Fruit fly (Drosophila melanogaster): ENCODE results near the gene CG3213.

Gene CG3213

dm6 chr2L:3534227-3534842 lies 14.9 kb upstream of the CG3213 start (continued):
- TF ChIP-seq CG8388 (GFP tag; optimal IDR thresholded peaks at IDR 0.05) = peak; percentile 59
- TF ChIP-seq sr (GFP tag; IDR thresholded peaks at IDR 0.05) = 0 out of 3 replicates have a peak, but pooled peaks have one; percentile 16
- no peak for TF ChIP-seq ab (GFP tag; optimal IDR thresholded peaks at IDR 0.05)
- peak; percentile 10 for TF ChIP-seq zen (tag; optimal IDR thresholded peaks at IDR 0.05)
- TF ChIP-seq insv (GFP tag; optimal IDR thresholded peaks at IDR 0.05) = no peak
- peak; percentile 48 for TF ChIP-seq CG1602 (GFP tag; optimal IDR thresholded peaks at IDR 0.05)
- no peak for TF ChIP-seq CG10147 (GFP tag; optimal IDR thresholded peaks at IDR 0.05)
- TF ChIP-seq ind (GFP tag; optimal IDR thresholded peaks at IDR 0.05) = peak; percentile 47
- peak; percentile 48 for TF ChIP-seq CG4424 (GFP tag; optimal IDR thresholded peaks at IDR 0.05)
- peak; percentile 54; the same call in 1 of the 2 replicates for TF ChIP-seq esg (GFP tag; conservative IDR thresholded peaks at IDR 0.05)
- no peak for TF ChIP-seq sima (GFP tag; optimal IDR thresholded peaks at IDR 0.05)
- peak; percentile 79 for TF ChIP-seq vvl (GFP tag; IDR thresholded peaks at IDR 0.05)
- no peak for TF ChIP-seq gsb (GFP tag; IDR thresholded peaks at IDR 0.05)
- peak; percentile 85 for TF ChIP-seq Drgx (GFP tag; IDR thresholded peaks at IDR 0.05)
- peak; percentile 31 for TF ChIP-seq Hsf (GFP tag; optimal IDR thresholded peaks at IDR 0.05)
- TF ChIP-seq CG12744 (GFP tag; optimal IDR thresholded peaks at IDR 0.05) = no peak
- 0 out of 2 replicates have a peak, but pooled peaks have one; percentile 6 for TF ChIP-seq ssp (GFP tag; IDR thresholded peaks at IDR 0.05)
- TF ChIP-seq kay (GFP tag; optimal IDR thresholded peaks at IDR 0.05) = peak; percentile 0
- no peak for TF ChIP-seq grn (GFP tag; optimal IDR thresholded peaks at IDR 0.05)
- peak; percentile 31 for TF ChIP-seq repo (GFP tag; optimal IDR thresholded peaks at IDR 0.05)
- no peak for TF ChIP-seq hkb (optimal IDR thresholded peaks at IDR 0.05)
- TF ChIP-seq hkb (GFP tag; IDR thresholded peaks at IDR 0.05) = peak; percentile 47
- TF ChIP-seq CG2889 (GFP tag; IDR thresholded peaks at IDR 0.05) = 0 out of 3 replicates have a peak, but pooled peaks have one; percentile 10
- TF ChIP-seq lilli (GFP tag; optimal IDR thresholded peaks at IDR 0.05) = peak; percentile 44
- no peak for TF ChIP-seq trh (GFP tag; optimal IDR thresholded peaks at IDR 0.05)
- TF ChIP-seq chm (GFP tag; IDR thresholded peaks at IDR 0.05) = no peak; the same call in 1 of the 2 replicates
- peak; percentile 34 for TF ChIP-seq CG10654 (GFP tag; optimal IDR thresholded peaks at IDR 0.05)
- TF ChIP-seq disco-r (GFP tag; optimal IDR thresholded peaks at IDR 0.05) = no peak
- TF ChIP-seq H2.0 (GFP tag; IDR thresholded peaks at IDR 0.05) = peak; percentile 58; the same call in 1 of the 2 replicates
- TF ChIP-seq dimm (GFP tag; IDR thresholded peaks at IDR 0.05) = no peak
- TF ChIP-seq CG6689 (GFP tag; IDR thresholded peaks at IDR 0.05) = peak; percentile 46
- TF ChIP-seq dmrt99B (tag; optimal IDR thresholded peaks at IDR 0.05) = peak; percentile 77
- TF ChIP-seq Sox100B (GFP tag; optimal IDR thresholded peaks at IDR 0.05) = peak; percentile 51
- peak; percentile 91 for TF ChIP-seq z (GFP tag; IDR thresholded peaks at IDR 0.05)
- peak; percentile 70 for TF ChIP-seq CG7839 (tag; optimal IDR thresholded peaks at IDR 0.05)
- TF ChIP-seq Optix (GFP tag; IDR thresholded peaks at IDR 0.05) = 0 out of 3 replicates have a peak, but pooled peaks have one; percentile 7
- peak; percentile 74; the same call in 2 of the 3 replicates for TF ChIP-seq zfh1 (GFP tag; IDR thresholded peaks at IDR 0.05)
- TF ChIP-seq NFAT (GFP tag; IDR thresholded peaks at IDR 0.05) = peak; percentile 42; the same call in 1 of the 2 replicates
- TF ChIP-seq bigmax (GFP tag; optimal IDR thresholded peaks at IDR 0.05) = no peak
- TF ChIP-seq CG17359 (tag; optimal IDR thresholded peaks at IDR 0.05) = peak; percentile 64
- TF ChIP-seq CG2678 (tag; optimal IDR thresholded peaks at IDR 0.05) = peak; percentile 59
- TF ChIP-seq cato (GFP tag; optimal IDR thresholded peaks at IDR 0.05; ENCODE audit: borderline replicate concordance) = peak; percentile 4
- TF ChIP-seq gro (GFP tag; optimal IDR thresholded peaks at IDR 0.05) = peak; percentile 28
- peak; percentile 11 for TF ChIP-seq CG6254 (GFP tag; optimal IDR thresholded peaks at IDR 0.05)
- TF ChIP-seq CG3407 (GFP tag; optimal IDR thresholded peaks at IDR 0.05) = peak; percentile 7
- peak; percentile 36 for TF ChIP-seq tio (GFP tag; optimal IDR thresholded peaks at IDR 0.05)
- no peak for TF ChIP-seq Elba2 (GFP tag; optimal IDR thresholded peaks at IDR 0.05)
- TF ChIP-seq CG3163 (GFP tag; optimal IDR thresholded peaks at IDR 0.05) = no peak
- TF ChIP-seq dati (GFP tag; IDR thresholded peaks at IDR 0.05) = no peak
- TF ChIP-seq CG15011 (GFP tag; optimal IDR thresholded peaks at IDR 0.05) = no peak
- peak; percentile 33 for TF ChIP-seq tap (tag; optimal IDR thresholded peaks at IDR 0.05)

All from whole organism, embryonic.